Fruit fly (Drosophila melanogaster): ENCODE results near the gene CG5439.
A peak's percentile ranks its signal among the peaks of the same experiment; 100 is the strongest.

The CG5439 gene

dm6 chr2L:13164994-13165801 lies 11.8 kb upstream of the CG5439 start, which contains the start of gene Sirt1 (continued):
- TF ChIP-seq exex (tag; optimal IDR thresholded peaks at IDR 0.05): no peak
- TF ChIP-seq CG4424 (GFP tag; optimal IDR thresholded peaks at IDR 0.05): peak; percentile 90
- peak; percentile 73 for TF ChIP-seq CG6813 (GFP tag; optimal IDR thresholded peaks at IDR 0.05)
- TF ChIP-seq knrl (GFP tag; IDR thresholded peaks at IDR 0.05; ENCODE audit: partially characterized antibody): peak; percentile 32; the same call in 1 of the 3 replicates
- peak; percentile 75; the same call in 1 of the 2 replicates for TF ChIP-seq CG32772 (GFP tag; IDR thresholded peaks at IDR 0.05)
- peak; percentile 70 for TF ChIP-seq CG9797 (GFP tag; optimal IDR thresholded peaks at IDR 0.05)
- peak; percentile 53 for TF ChIP-seq HLH54F (GFP tag; optimal IDR thresholded peaks at IDR 0.05)
- no peak for TF ChIP-seq Myb (GFP tag; optimal IDR thresholded peaks at IDR 0.05)
- 0 out of 2 replicates have a peak, but pooled peaks have one; percentile 8 for TF ChIP-seq sens-2 (GFP tag; IDR thresholded peaks at IDR 0.05)
- TF ChIP-seq Dip3 (GFP tag; optimal IDR thresholded peaks at IDR 0.05): peak; percentile 43
- TF ChIP-seq lbe (GFP tag; optimal IDR thresholded peaks at IDR 0.05): peak; percentile 32
- no peak for TF ChIP-seq Tbp (GFP tag; optimal IDR thresholded peaks at IDR 0.05)
- TF ChIP-seq ERR (GFP tag; optimal IDR thresholded peaks at IDR 0.05): no peak
- peak; percentile 68 for TF ChIP-seq H2.0 (GFP tag; IDR thresholded peaks at IDR 0.05)
- peak; percentile 57 for TF ChIP-seq fu2 (GFP tag; optimal IDR thresholded peaks at IDR 0.05)
- TF ChIP-seq corto (GFP tag; optimal IDR thresholded peaks at IDR 0.05): no peak
- TF ChIP-seq Bteb2 (GFP tag; optimal IDR thresholded peaks at IDR 0.05): peak; percentile 52
- TF ChIP-seq sob (GFP tag; IDR thresholded peaks at IDR 0.05): peak; percentile 61; the same call in 1 of the 2 replicates
- peak; percentile 94 for TF ChIP-seq CG9437 (GFP tag; optimal IDR thresholded peaks at IDR 0.05)
- TF ChIP-seq wdn (GFP tag; IDR thresholded peaks at IDR 0.05): peak; percentile 66
- peak; percentile 71; the same call in 2 of the 3 replicates for TF ChIP-seq Aef1 (GFP tag; IDR thresholded peaks at IDR 0.05)
- peak; percentile 64 for TF ChIP-seq CG2875 (GFP tag; optimal IDR thresholded peaks at IDR 0.05)
- TF ChIP-seq CG31365 (tag; optimal IDR thresholded peaks at IDR 0.05): peak; percentile 29
- peak; percentile 87 for TF ChIP-seq twi (tag; optimal IDR thresholded peaks at IDR 0.05)
- TF ChIP-seq trh (GFP tag; optimal IDR thresholded peaks at IDR 0.05): peak; percentile 57
- peak; percentile 83 for TF ChIP-seq esg (GFP tag; conservative IDR thresholded peaks at IDR 0.05)
- TF ChIP-seq Bgb (GFP tag; IDR thresholded peaks at IDR 0.05; ENCODE audit: partially characterized antibody): peak; percentile 48; the same call in 1 of the 2 replicates
- TF ChIP-seq sqz (GFP tag; optimal IDR thresholded peaks at IDR 0.05): no peak
- TF ChIP-seq Sox100B (GFP tag; optimal IDR thresholded peaks at IDR 0.05): no peak
- no peak for TF ChIP-seq Nf-YA (GFP tag; IDR thresholded peaks at IDR 0.05)
- peak; percentile 66 for TF ChIP-seq Mrtf (GFP tag; IDR thresholded peaks at IDR 0.05)
- no peak for TF ChIP-seq eve (GFP tag; optimal IDR thresholded peaks at IDR 0.05)
- TF ChIP-seq HmgD (GFP tag; optimal IDR thresholded peaks at IDR 0.05): no peak
- peak; percentile 65; the same call in 2 of the 3 replicates for TF ChIP-seq CG11560 (tag; IDR thresholded peaks at IDR 0.05)
- TF ChIP-seq Chrac-16 (GFP tag; optimal IDR thresholded peaks at IDR 0.05): peak; percentile 90
- TF ChIP-seq CG17829 (tag; optimal IDR thresholded peaks at IDR 0.05): peak; percentile 88
- peak; percentile 83 for TF ChIP-seq Six4 (GFP tag; optimal IDR thresholded peaks at IDR 0.05)
- peak; percentile 25 for TF ChIP-seq BEAF-32 (GFP tag; optimal IDR thresholded peaks at IDR 0.05)
- TF ChIP-seq CG1602 (GFP tag; optimal IDR thresholded peaks at IDR 0.05): peak; percentile 91
- peak; percentile 24 for TF ChIP-seq CG6683 (GFP tag; optimal IDR thresholded peaks at IDR 0.05)
- no peak for TF ChIP-seq CG1647 (GFP tag; optimal IDR thresholded peaks at IDR 0.05)
- peak; percentile 79 for TF ChIP-seq E2f1 (GFP tag; IDR thresholded peaks at IDR 0.05)
- peak; percentile 83 for TF ChIP-seq CG9932 (GFP tag; IDR thresholded peaks at IDR 0.05)
- no peak for TF ChIP-seq CG17186 (GFP tag; optimal IDR thresholded peaks at IDR 0.05)
- TF ChIP-seq CG1529 (GFP tag; optimal IDR thresholded peaks at IDR 0.05): peak; percentile 65
- TF ChIP-seq CG7372 (GFP tag; IDR thresholded peaks at IDR 0.05): peak; percentile 84
- 0 out of 3 replicates have a peak, but pooled peaks have one; percentile 36 for TF ChIP-seq CG6175 (GFP tag; IDR thresholded peaks at IDR 0.05)
- no peak for TF ChIP-seq ash1 (GFP tag; optimal IDR thresholded peaks at IDR 0.05)
- peak; percentile 79 for TF ChIP-seq CG31224 (GFP tag; IDR thresholded peaks at IDR 0.05)
- peak; percentile 46 for TF ChIP-seq Mad (GFP tag; optimal IDR thresholded peaks at IDR 0.05)
